Fruit fly (Drosophila melanogaster) whole organism, embryonic: ENCODE data around the gene retinin.

Source experiments
- CG12236 ChIP-seq: fragments of 200-800 bp; sonication (Bioruptor generic); optimal IDR thresholded peaks from 2 replicates; lab custom pipeline; 2016; ENCODE audit warnings: missing biosample characterization, missing genetic modification characterization
- CG14710 ChIP-seq: fragments of 200-800 bp; sonication (Bioruptor generic); optimal IDR thresholded peaks from 3 replicates; lab custom pipeline; 2019; ENCODE audit warnings: missing biosample characterization, mild to moderate bottlenecking, missing genetic modification characterization, moderate library complexity
- CG17612 ChIP-seq: fragments of 200-800 bp; sonication (Bioruptor generic); IDR thresholded peaks from 2 replicates; pipeline ENCODE4 v1.3.6; 2022; ENCODE audit warnings: missing biosample characterization, missing genetic modification characterization
- CG30431 ChIP-seq: fragments of 200-800 bp; sonication (Bioruptor generic); optimal IDR thresholded peaks from 2 replicates; lab custom pipeline; 2017; ENCODE audit warnings: missing biosample characterization, missing genetic modification characterization
- H2.0 ChIP-seq: fragments of 200-800 bp; sonication (Bioruptor generic); IDR thresholded peaks from 2 replicates; pipeline ENCODE4 v1.3.6; 2022; ENCODE audit warnings: missing biosample characterization, missing genetic modification characterization
- Lpt ChIP-seq: fragments of >200 bp; optimal IDR thresholded peaks from 2 replicates; lab custom pipeline; 2018; ENCODE audit warnings: missing biosample characterization, missing genetic modification characterization
- Ssrp ChIP-seq: fragments of 200-800 bp; sonication (Bioruptor generic); optimal IDR thresholded peaks from 2 replicates; lab custom pipeline; 2018; ENCODE audit warnings: missing biosample characterization, mild to moderate bottlenecking, missing genetic modification characterization, moderate library complexity
- caup ChIP-seq: fragments of 200-800 bp; sonication (Bioruptor generic); optimal IDR thresholded peaks from 3 replicates; lab custom pipeline; 2017; ENCODE audit warnings: missing biosample characterization, mild to moderate bottlenecking, missing genetic modification characterization, moderate library complexity; ENCODE audit not compliant: severe bottlenecking
- onecut ChIP-seq: fragments of 200-800 bp; sonication (Bioruptor generic); IDR thresholded peaks from 2 replicates; pipeline ENCODE4 v1.3.6; 2022; ENCODE audit warnings: missing biosample characterization, missing genetic modification characterization
- peb ChIP-seq: fragments of 200-800 bp; sonication (Bioruptor generic); IDR thresholded peaks from 2 replicates; pipeline ENCODE4 v1.3.6; 2022; ENCODE audit warnings: missing biosample characterization, missing genetic modification characterization
- vnd ChIP-seq: fragments of 200-800 bp; sonication (Bioruptor generic); IDR thresholded peaks from 3 replicates; pipeline ENCODE4 v1.3.6; 2022; ENCODE audit warnings: missing biosample characterization, missing genetic modification characterization; ENCODE audit not compliant: partially characterized antibody

DNA sequence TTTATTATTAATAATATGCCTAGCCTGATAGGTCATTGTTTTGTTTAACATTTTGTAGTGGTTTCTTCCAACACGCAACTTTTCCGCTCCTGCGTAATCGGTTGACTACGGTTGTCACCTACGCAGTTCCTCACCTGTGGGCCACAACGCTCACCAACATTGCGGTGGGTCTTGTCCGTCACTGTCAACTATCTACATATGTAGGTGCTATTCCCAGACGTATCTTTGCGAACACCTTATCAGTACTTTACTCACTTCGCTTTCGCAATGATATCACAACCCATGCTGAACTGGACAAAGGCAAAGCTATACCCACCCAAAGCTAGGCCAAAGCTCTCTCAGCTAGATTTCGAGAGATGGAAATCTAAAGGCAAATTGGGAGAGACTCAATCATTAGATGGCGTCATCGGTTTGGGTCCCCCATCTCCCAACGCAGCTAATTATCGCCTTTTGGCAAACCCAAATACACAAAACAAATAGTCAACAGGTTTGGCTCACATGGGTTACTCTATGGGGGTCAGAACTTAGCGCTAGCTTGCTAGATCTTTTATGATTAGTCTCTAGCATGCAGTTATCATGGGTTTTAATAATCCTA, 24.5 kb downstream of the retinin start:
- no peak for TF ChIP-seq CG30431 (GFP tag; lab: Kevin White, UChicago)
- TF ChIP-seq vnd (GFP tag; lab: Robert Waterston, UW): no peak
- no peak for TF ChIP-seq caup (GFP tag; lab: Kevin White, UChicago)
- TF ChIP-seq onecut: no peak
- no peak for TF ChIP-seq CG14710
- no peak for TF ChIP-seq Ssrp (tag; lab: Kevin White, UChicago)
- no peak for TF ChIP-seq CG12236
- no peak for TF ChIP-seq H2.0 (GFP tag; lab: Robert Waterston, UW)
- TF ChIP-seq peb (GFP tag; lab: Robert Waterston, UW): no peak
- TF ChIP-seq CG17612: no peak
- TF ChIP-seq Lpt (GFP tag; lab: Kevin White, UChicago): no peak
